Fruit fly (Drosophila melanogaster) whole organism, embryonic: Measurements from ENCODE around the gene Mst98Ca.
A peak's percentile ranks its signal among the peaks of the same experiment; 100 is the strongest.

ENCODE experiments used
- Ada2b ChIP-seq: fragments of 200-800 bp; sonication (Bioruptor generic); IDR thresholded peaks from 2 replicates; pipeline ENCODE4 v1.3.6; 2022; ENCODE audit warnings: missing biosample characterization, missing genetic modification characterization
- Adf1 ChIP-seq: fragments of 200-800 bp; sonication (Bioruptor generic); IDR thresholded peaks from 2 replicates; pipeline ENCODE4 v1.3.6; 2022; ENCODE audit warnings: missing biosample characterization, missing genetic modification characterization
- Antp ChIP-seq: fragments of 200-800 bp; sonication (Bioruptor generic); optimal IDR thresholded peaks from 3 replicates; lab custom pipeline; 2016; ENCODE audit warnings: missing biosample characterization, missing genetic modification characterization
- Awh ChIP-seq: fragments of 200-800 bp; sonication (Bioruptor generic); IDR thresholded peaks from 2 replicates; pipeline ENCODE4, ENCODE4 v1.3.6; 2022; ENCODE audit warnings: missing biosample characterization, missing genetic modification characterization
- CG11085 ChIP-seq: fragments of 200-800 bp; sonication (Bioruptor generic); IDR thresholded peaks from 2 replicates; pipeline ENCODE4 v1.3.6; 2022; ENCODE audit warnings: missing biosample characterization, missing genetic modification characterization
- CG12155 ChIP-seq: fragments of 200-800 bp; sonication (Bioruptor generic); optimal IDR thresholded peaks from 3 replicates; lab custom pipeline; 2016; ENCODE audit warnings: missing biosample characterization, missing genetic modification characterization
- CG12219 ChIP-seq: fragments of 200-800 bp; sonication (Bioruptor generic); optimal IDR thresholded peaks from 3 replicates; lab custom pipeline; 2018; ENCODE audit warnings: missing biosample characterization, mild to moderate bottlenecking, missing genetic modification characterization
- CG12659 ChIP-seq: fragments of 200-800 bp; sonication (Bioruptor generic); optimal IDR thresholded peaks from 3 replicates; lab custom pipeline; 2017; ENCODE audit warnings: mild to moderate bottlenecking, missing biosample characterization, missing genetic modification reagents, missing genetic modification characterization
- CG14441 ChIP-seq: fragments of 200-800 bp; sonication (Bioruptor generic); IDR thresholded peaks from 2 replicates; pipeline ENCODE4 v1.3.6; 2022; ENCODE audit warnings: missing biosample characterization, missing genetic modification characterization
- CG1647 ChIP-seq: fragments of 200-800 bp; sonication (Bioruptor generic); optimal IDR thresholded peaks from 3 replicates; lab custom pipeline; 2016; ENCODE audit warnings: missing biosample characterization, missing genetic modification characterization
- CG18764 ChIP-seq: fragments of 200-800 bp; sonication (Bioruptor generic); optimal IDR thresholded peaks from 3 replicates; lab custom pipeline; 2016; ENCODE audit warnings: missing biosample characterization, missing genetic modification characterization
- CG30020 ChIP-seq: fragments of 200-800 bp; optimal IDR thresholded peaks from 2 replicates; lab custom pipeline; 2019; ENCODE audit warnings: missing biosample characterization, mild to moderate bottlenecking, missing genetic modification characterization, moderate library complexity
- CG32772 ChIP-seq: fragments of 200-800 bp; sonication (Bioruptor generic); IDR thresholded peaks from 2 replicates; pipeline ENCODE4 v1.3.6; 2022; ENCODE audit warnings: missing biosample characterization, missing genetic modification characterization
- CG34376 ChIP-seq: fragments of 200-800 bp; sonication (Bioruptor generic); optimal IDR thresholded peaks from 2 replicates; lab custom pipeline; 2018; ENCODE audit warnings: missing biosample characterization, mild to moderate bottlenecking, missing genetic modification characterization
- CG6654 ChIP-seq: fragments of 200-800 bp; sonication (Bioruptor generic); optimal IDR thresholded peaks from 2 replicates; lab custom pipeline; 2017; ENCODE audit warnings: missing biosample characterization, mild to moderate bottlenecking, missing genetic modification characterization
- Dbx ChIP-seq: fragments of 200-800 bp; sonication (Bioruptor generic); IDR thresholded peaks from 3 replicates; pipeline ENCODE4 v1.3.6; 2022; ENCODE audit warnings: missing biosample characterization, missing genetic modification characterization
- Dip3 ChIP-seq: fragments of 200-800 bp; sonication (Bioruptor generic); optimal IDR thresholded peaks from 3 replicates; lab custom pipeline; 2016; ENCODE audit warnings: missing biosample characterization, missing genetic modification characterization
- H15 ChIP-seq: fragments of 200-800 bp; sonication (Bioruptor generic); IDR thresholded peaks from 3 replicates; pipeline ENCODE4 v1.3.6; 2022; ENCODE audit warnings: missing biosample characterization, missing genetic modification characterization
- HmgZ ChIP-seq: fragments of 200-800 bp; sonication (Bioruptor generic); optimal IDR thresholded peaks from 2 replicates; lab custom pipeline; 2018; ENCODE audit warnings: missing biosample characterization, mild to moderate bottlenecking, missing genetic modification characterization
- Hr78 ChIP-seq, 2 experiments: fragments of 200-800 bp in 1 of 2; fragments of >200 bp in 1 of 2; sonication (Bioruptor generic) in 1 of 2; optimal IDR thresholded peaks; 2 replicates each; lab custom pipeline; 2017 to 2019; ENCODE audit warnings: missing biosample characterization in 2 of 2, missing genetic modification characterization in 2 of 2, mild to moderate bottlenecking in 1 of 2, moderate library complexity in 1 of 2
- Hsf ChIP-seq: fragments of 200-800 bp; sonication (Bioruptor generic); optimal IDR thresholded peaks from 3 replicates; lab custom pipeline; 2016; ENCODE audit warnings: missing biosample characterization, missing genetic modification characterization
- Mes4 ChIP-seq: fragments of 200-800 bp; sonication (Bioruptor generic); optimal IDR thresholded peaks from 2 replicates; lab custom pipeline; 2016; ENCODE audit warnings: missing biosample characterization, missing genetic modification characterization
- Sox102F ChIP-seq: fragments of 200-800 bp; sonication (Bioruptor generic); optimal IDR thresholded peaks from 2 replicates; lab custom pipeline; 2018; ENCODE audit warnings: missing biosample characterization, mild to moderate bottlenecking, missing genetic modification characterization, moderate library complexity
- Spps ChIP-seq: fragments of 200-800 bp; sonication (Bioruptor generic); optimal IDR thresholded peaks from 2 replicates; lab custom pipeline; 2018; ENCODE audit warnings: missing biosample characterization, mild to moderate bottlenecking, missing genetic modification characterization
- Trl ChIP-seq, 3 experiments: fragments of >200 bp in 2 of 3; fragments of 200-800 bp in 1 of 3; sonication (Bioruptor generic) in 1 of 3; optimal IDR thresholded peaks; 2 replicates in 1 of 3; 3 replicates in 2 of 3; lab custom pipeline; 2016 to 2017; ENCODE audit warnings: missing biosample characterization in 1 of 3, missing genetic modification characterization in 1 of 3
- Vsx1 ChIP-seq: fragments of 200-800 bp; sonication (Bioruptor generic); optimal IDR thresholded peaks from 2 replicates; lab custom pipeline; 2017; ENCODE audit warnings: missing biosample characterization, mild to moderate bottlenecking, missing genetic modification characterization, missing genetic modification reagents
- YL-1 ChIP-seq: fragments of 200-800 bp; sonication (Bioruptor generic); optimal IDR thresholded peaks from 3 replicates; lab custom pipeline; 2017; ENCODE audit warnings: missing biosample characterization, mild to moderate bottlenecking, missing genetic modification characterization
- crol ChIP-seq: fragments of 200-800 bp; sonication (Bioruptor generic); IDR thresholded peaks from 2 replicates; pipeline ENCODE4 v1.3.6; 2022; ENCODE audit warnings: missing biosample characterization, missing genetic modification characterization
- crp ChIP-seq, 2 experiments: fragments of 200-800 bp; sonication (Bioruptor generic); optimal IDR thresholded peaks; 2 replicates in 1 of 2; 3 replicates in 1 of 2; lab custom pipeline; 2017; ENCODE audit warnings: missing biosample characterization in 2 of 2, missing genetic modification characterization in 2 of 2, mild to moderate bottlenecking in 1 of 2, moderate library complexity in 1 of 2
- disco-r ChIP-seq: fragments of 200-800 bp; sonication (Bioruptor generic); optimal IDR thresholded peaks from 2 replicates; lab custom pipeline; 2016; ENCODE audit warnings: missing biosample characterization, missing genetic modification characterization
- dysf ChIP-seq: fragments of 200-800 bp; sonication (Bioruptor generic); IDR thresholded peaks from 3 replicates; pipeline ENCODE4 v1.3.6; 2022; ENCODE audit warnings: missing biosample characterization, missing genetic modification characterization
- fru ChIP-seq: fragments of >200 bp; optimal IDR thresholded peaks from 2 replicates; lab custom pipeline; 2017
- gcm ChIP-seq: fragments of 200-800 bp; sonication (Bioruptor generic); optimal IDR thresholded peaks from 2 replicates; lab custom pipeline; 2019; ENCODE audit warnings: missing biosample characterization, mild to moderate bottlenecking, missing genetic modification characterization, moderate library complexity
- gem ChIP-seq: fragments of 200-800 bp; sonication (Bioruptor generic); optimal IDR thresholded peaks from 2 replicates; lab custom pipeline; 2019; ENCODE audit warnings: missing biosample characterization, mild to moderate bottlenecking, missing genetic modification characterization, moderate library complexity
- klu ChIP-seq: fragments of 200-800 bp; sonication (Bioruptor generic); IDR thresholded peaks from 2 replicates; pipeline ENCODE4 v1.3.6; 2022; ENCODE audit warnings: missing biosample characterization, missing genetic modification characterization
- nerfin-2 ChIP-seq: fragments of 200-800 bp; sonication (Bioruptor generic); IDR thresholded peaks from 2 replicates; pipeline ENCODE4 v1.3.6; 2022; ENCODE audit warnings: missing biosample characterization, missing genetic modification characterization; ENCODE audit not compliant: partially characterized antibody
- oc ChIP-seq: fragments of 200-800 bp; sonication (Bioruptor generic); optimal IDR thresholded peaks from 2 replicates; lab custom pipeline; 2018; ENCODE audit warnings: missing biosample characterization, mild to moderate bottlenecking, missing genetic modification characterization, moderate library complexity
- pho ChIP-seq: fragments of 200-800 bp; sonication (Bioruptor generic); optimal IDR thresholded peaks from 2 replicates; lab custom pipeline; 2016; ENCODE audit warnings: missing biosample characterization, missing genetic modification characterization
- pnt ChIP-seq: fragments of 200-800 bp; sonication (Bioruptor generic); optimal IDR thresholded peaks from 3 replicates; lab custom pipeline; 2016; ENCODE audit warnings: missing biosample characterization, missing genetic modification characterization
- psq ChIP-seq: fragments of 200-800 bp; sonication (Bioruptor generic); optimal IDR thresholded peaks from 2 replicates; lab custom pipeline; 2017; ENCODE audit warnings: missing biosample characterization, missing genetic modification characterization
- sc ChIP-seq, 3 experiments: fragments of >200 bp in 2 of 3; fragments of 200-800 bp in 1 of 3; sonication (Bioruptor generic) in 1 of 3; optimal IDR thresholded peaks; 2 replicates in 2 of 3; 3 replicates in 1 of 3; lab custom pipeline; 2017; ENCODE audit warnings: mild to moderate bottlenecking in 1 of 3, missing biosample characterization in 1 of 3, missing genetic modification characterization in 1 of 3, missing genetic modification reagents in 1 of 3
- schlank ChIP-seq: fragments of 200-800 bp; sonication (Bioruptor generic); optimal IDR thresholded peaks from 2 replicates; lab custom pipeline; 2018; ENCODE audit warnings: missing biosample characterization, mild to moderate bottlenecking, missing genetic modification characterization
- sd ChIP-seq: fragments of 200-800 bp; sonication (Bioruptor generic); optimal IDR thresholded peaks from 3 replicates; lab custom pipeline; 2018; ENCODE audit warnings: missing biosample characterization, mild to moderate bottlenecking, missing genetic modification characterization, moderate library complexity
- shn ChIP-seq: fragments of 200-800 bp; sonication (Bioruptor generic); optimal IDR thresholded peaks from 3 replicates; lab custom pipeline; 2016; ENCODE audit warnings: missing biosample characterization, missing genetic modification characterization
- sisA ChIP-seq: fragments of 200-800 bp; sonication (Bioruptor generic); IDR thresholded peaks from 2 replicates; pipeline ENCODE4 v1.3.6; 2022; ENCODE audit warnings: missing biosample characterization, missing genetic modification characterization
- sqz ChIP-seq: fragments of 200-800 bp; sonication (Bioruptor generic); optimal IDR thresholded peaks from 3 replicates; lab custom pipeline; 2018; ENCODE audit warnings: missing biosample characterization, mild to moderate bottlenecking, missing genetic modification characterization
- vnd ChIP-seq: fragments of 200-800 bp; sonication (Bioruptor generic); IDR thresholded peaks from 3 replicates; pipeline ENCODE4 v1.3.6; 2022; ENCODE audit warnings: missing biosample characterization, missing genetic modification characterization; ENCODE audit not compliant: partially characterized antibody
- wdn ChIP-seq: fragments of 200-800 bp; sonication (Bioruptor generic); IDR thresholded peaks from 2 replicates; pipeline ENCODE4 v1.3.6; 2022; ENCODE audit warnings: missing biosample characterization, missing genetic modification characterization
- wek ChIP-seq: fragments of 200-800 bp; sonication (Bioruptor generic); optimal IDR thresholded peaks from 3 replicates; lab custom pipeline; 2018; ENCODE audit warnings: missing biosample characterization, mild to moderate bottlenecking, missing genetic modification characterization, moderate library complexity

The Mst98Ca gene

dm6 chr3R:28332137-28332671 is 41.1 kb downstream of the Mst98Ca start (continued):
- TF ChIP-seq Vsx1 (peak; percentile 32), CG12155 (GFP tag; lab: Kevin White, UChicago) (peak; percentile 53), CG1647 (GFP tag; lab: Kevin White, UChicago) (peak; percentile 17), H15 (GFP tag; lab: Robert Waterston, UW) (0 out of 3 replicates have a peak, but pooled peaks have one; percentile 29), vnd (no peak), Dip3 (peak; percentile 49), gem (tag; lab: Kevin White, UChicago) (peak; percentile 80), sisA (peak; percentile 61), CG6654 (no peak), sqz (GFP tag; lab: Kevin White, UChicago) (peak; percentile 33), sd (peak; percentile 84), CG34376 (GFP tag; lab: Kevin White, UChicago) (peak; percentile 15), shn (peak; percentile 42), schlank (tag; lab: Kevin White, UChicago) (peak; percentile 3), YL-1 (GFP tag; lab: Kevin White, UChicago) (no peak), CG12659 (GFP tag; lab: Kevin White, UChicago) (peak; percentile 79), CG18764 (GFP tag; lab: Kevin White, UChicago) (peak; percentile 22), Spps (tag; lab: Kevin White, UChicago) (peak; percentile 0), Ada2b (GFP tag; lab: Robert Waterston, UW) (peak; percentile 50; the same call in 1 of the 2 replicates), Awh (peak; percentile 20; the same call in 1 of the 2 replicates), crp (GFP tag; optimal IDR thresholded peaks at IDR 0.05; lab: Kevin White, UChicago) (peak in 1 of 2 experiments; percentile 32), HmgZ (tag; lab: Kevin White, UChicago) (peak; percentile 51), oc (tag; lab: Kevin White, UChicago) (no peak), pho (GFP tag; lab: Kevin White, UChicago) (peak; percentile 15), nerfin-2 (GFP tag; lab: Robert Waterston, UW) (no peak), Hsf (GFP tag; lab: Kevin White, UChicago) (peak; percentile 12), CG11085 (GFP tag; lab: Robert Waterston, UW) (peak; percentile 49; the same call in 1 of the 2 replicates), pnt (GFP tag; lab: Kevin White, UChicago) (peak; percentile 3), crol (GFP tag; lab: Robert Waterston, UW) (peak; percentile 94), CG32772 (0 out of 2 replicates have a peak, but pooled peaks have one; percentile 41), Sox102F (GFP tag; lab: Kevin White, UChicago) (peak; percentile 67), Antp (GFP tag; lab: Kevin White, UChicago) (peak; percentile 66), Trl (optimal IDR thresholded peaks at IDR 0.05; lab: Kevin White, UChicago) (no peak), Trl (GFP tag; optimal IDR thresholded peaks at IDR 0.05; lab: Kevin White, UChicago) (peak; percentile 44), CG30020 (no peak), gcm (GFP tag; lab: Kevin White, UChicago) (no peak), dysf (peak; percentile 81), fru (lab: Kevin White, UChicago) (no peak), klu (GFP tag; lab: Robert Waterston, UW) (peak; percentile 38; the same call in 1 of the 2 replicates), CG12219 (GFP tag; lab: Kevin White, UChicago) (peak; percentile 30), wek (GFP tag; lab: Kevin White, UChicago) (no peak), Adf1 (peak; percentile 49), Dbx (peak; percentile 71; the same call in 2 of the 3 replicates), Mes4 (no peak), sc (optimal IDR thresholded peaks at IDR 0.05; lab: Kevin White, UChicago) (no peak), sc (GFP tag; optimal IDR thresholded peaks at IDR 0.05; lab: Kevin White, UChicago) (peak; percentile 19), wdn (GFP tag; lab: Robert Waterston, UW) (0 out of 2 replicates have a peak, but pooled peaks have one; percentile 12), Hr78 (GFP tag; optimal IDR thresholded peaks at IDR 0.05; lab: Kevin White, UChicago) (peak in 1 of 2 experiments; percentile 32), CG14441 (GFP tag; lab: Robert Waterston, UW) (peak; percentile 76), disco-r (peak; percentile 24), psq (GFP tag; lab: Kevin White, UChicago) (peak; percentile 93)
